Fruit fly (Drosophila melanogaster): ENCODE data around the gene sowah.

sowah gene

dm6 chr3L:12557736-12558135 lies 14.6 kb downstream of the sowah start:
- TF ChIP-seq Rel (GFP tag; optimal IDR thresholded peaks at IDR 0.05) (no peak), Rel (tag; optimal IDR thresholded peaks at IDR 0.05) (no peak), psq (GFP tag; optimal IDR thresholded peaks at IDR 0.05) (peak; percentile 59), ey (GFP tag; optimal IDR thresholded peaks at IDR 0.05) (peak; percentile 80), Vsx2 (GFP tag; optimal IDR thresholded peaks at IDR 0.05; ENCODE audit: partially characterized antibody) (no peak), dl (GFP tag; optimal IDR thresholded peaks at IDR 0.05; ENCODE audit: insufficient read depth in 1 of 2, partially characterized antibody in 2 of 2) (no peak), pan (optimal IDR thresholded peaks at IDR 0.05) (no peak), jim (GFP tag; optimal IDR thresholded peaks at IDR 0.05) (no peak), GATAd (GFP tag; optimal IDR thresholded peaks at IDR 0.05) (no peak), Dif (GFP tag; optimal IDR thresholded peaks at IDR 0.05; ENCODE audit: partially characterized antibody) (no peak), h (GFP tag; optimal IDR thresholded peaks at IDR 0.05) (peak; percentile 77), N (GFP tag; optimal IDR thresholded peaks at IDR 0.05) (no peak), sv (GFP tag; optimal IDR thresholded peaks at IDR 0.05) (no peak), Mio (GFP tag; optimal IDR thresholded peaks at IDR 0.05) (no peak), Abd-B (GFP tag; optimal IDR thresholded peaks at IDR 0.05) (no peak), Dfd (GFP tag; optimal IDR thresholded peaks at IDR 0.05) (no peak), br (GFP tag; optimal IDR thresholded peaks at IDR 0.05) (peak; percentile 62), rgr (GFP tag; optimal IDR thresholded peaks at IDR 0.05) (peak; percentile 71), dsf (GFP tag; optimal IDR thresholded peaks at IDR 0.05; ENCODE audit: borderline replicate concordance) (no peak), CG9705 (GFP tag; optimal IDR thresholded peaks at IDR 0.05) (peak; percentile 41), brk (GFP tag; optimal IDR thresholded peaks at IDR 0.05) (peak; percentile 58), Hnf4 (GFP tag; optimal IDR thresholded peaks at IDR 0.05) (peak; percentile 39), sage (GFP tag; optimal IDR thresholded peaks at IDR 0.05) (no peak), dmrt93B (GFP tag; optimal IDR thresholded peaks at IDR 0.05) (peak; percentile 69), usp (GFP tag; optimal IDR thresholded peaks at IDR 0.05) (no peak), foxo (GFP tag; optimal IDR thresholded peaks at IDR 0.05) (peak in 1 of 2 experiments; percentile 66), Sp1 (GFP tag; optimal IDR thresholded peaks at IDR 0.05) (peak; percentile 66), CG32264 (GFP tag; optimal IDR thresholded peaks at IDR 0.05) (no peak), lola (GFP tag; optimal IDR thresholded peaks at IDR 0.05) (no peak), Myc (optimal IDR thresholded peaks at IDR 0.05) (no peak), Hr83 (GFP tag; optimal IDR thresholded peaks at IDR 0.05; ENCODE audit: poor library complexity, severe bottlenecking) (no peak), woc (GFP tag; optimal IDR thresholded peaks at IDR 0.05) (peak; percentile 43), CrebA (GFP tag; optimal IDR thresholded peaks at IDR 0.05; ENCODE audit: borderline replicate concordance) (no peak), Jra (GFP tag; optimal IDR thresholded peaks at IDR 0.05) (peak; percentile 28), tai (GFP tag; optimal IDR thresholded peaks at IDR 0.05) (no peak), Hr78 (GFP tag; optimal IDR thresholded peaks at IDR 0.05) (no peak), OdsH (GFP tag; optimal IDR thresholded peaks at IDR 0.05) (peak; percentile 68), HLH106 (tag; optimal IDR thresholded peaks at IDR 0.05) (peak; percentile 54), fru (GFP tag; optimal IDR thresholded peaks at IDR 0.05) (peak; percentile 73)

- peak; percentile 63 for TF ChIP-seq CG32264 (GFP tag; optimal IDR thresholded peaks at IDR 0.05)
- TF ChIP-seq GATAd (GFP tag; optimal IDR thresholded peaks at IDR 0.05): no peak
- TF ChIP-seq ey (GFP tag; optimal IDR thresholded peaks at IDR 0.05): peak; percentile 81
- TF ChIP-seq brk (GFP tag; optimal IDR thresholded peaks at IDR 0.05): peak; percentile 66
- TF ChIP-seq Jra (GFP tag; optimal IDR thresholded peaks at IDR 0.05): peak; percentile 58
- no peak for TF ChIP-seq Hr78 (GFP tag; optimal IDR thresholded peaks at IDR 0.05)
- TF ChIP-seq fru (GFP tag; optimal IDR thresholded peaks at IDR 0.05): peak; percentile 85
- peak; percentile 80 for TF ChIP-seq rgr (GFP tag; optimal IDR thresholded peaks at IDR 0.05)
- peak; percentile 52 to 80 for TF ChIP-seq foxo (GFP tag; optimal IDR thresholded peaks at IDR 0.05)
- peak; percentile 79 for TF ChIP-seq OdsH (GFP tag; optimal IDR thresholded peaks at IDR 0.05)
- peak; percentile 87 for TF ChIP-seq h (GFP tag; optimal IDR thresholded peaks at IDR 0.05)
- TF ChIP-seq dmrt93B (GFP tag; optimal IDR thresholded peaks at IDR 0.05): peak; percentile 58
- TF ChIP-seq Hnf4 (GFP tag; optimal IDR thresholded peaks at IDR 0.05): peak; percentile 79
- TF ChIP-seq br (GFP tag; optimal IDR thresholded peaks at IDR 0.05): peak; percentile 84
- no peak for TF ChIP-seq Vsx2 (GFP tag; optimal IDR thresholded peaks at IDR 0.05; ENCODE audit: partially characterized antibody)
- TF ChIP-seq CG9705 (GFP tag; optimal IDR thresholded peaks at IDR 0.05): peak; percentile 8
- peak; percentile 49 for TF ChIP-seq tai (GFP tag; optimal IDR thresholded peaks at IDR 0.05)
- peak; percentile 26 for TF ChIP-seq CrebA (GFP tag; optimal IDR thresholded peaks at IDR 0.05; ENCODE audit: borderline replicate concordance)
- TF ChIP-seq psq (GFP tag; optimal IDR thresholded peaks at IDR 0.05): peak; percentile 71
- TF ChIP-seq usp (GFP tag; optimal IDR thresholded peaks at IDR 0.05): no peak
- no peak for TF ChIP-seq N (GFP tag; optimal IDR thresholded peaks at IDR 0.05)
- no peak for TF ChIP-seq jim (GFP tag; optimal IDR thresholded peaks at IDR 0.05)
- TF ChIP-seq woc (GFP tag; optimal IDR thresholded peaks at IDR 0.05): peak; percentile 71
- no peak for TF ChIP-seq sv (GFP tag; optimal IDR thresholded peaks at IDR 0.05)
- peak; percentile 73 for TF ChIP-seq Sp1 (GFP tag; optimal IDR thresholded peaks at IDR 0.05)
- TF ChIP-seq sage (GFP tag; optimal IDR thresholded peaks at IDR 0.05): peak; percentile 72
- TF ChIP-seq Dif (GFP tag; optimal IDR thresholded peaks at IDR 0.05; ENCODE audit: partially characterized antibody): no peak
- TF ChIP-seq HLH106 (tag; optimal IDR thresholded peaks at IDR 0.05): peak; percentile 77
Observed at dm6 chr3L:12551671-12552070, 20.7 kb downstream of the sowah start.
